Worm (Caenorhabditis elegans) whole organism, dauer: ENCODE results near the gene F46H5.11.

Experiments used
- unc-62 ChIP-seq: sonication (generic microtip); optimal IDR thresholded peaks from 2 replicates; lab custom pipeline; 2017; ENCODE audit warnings: missing biosample characterization, missing genetic modification reagents, missing genetic modification characterization

Gene F46H5.11

ce11 chrX:7271968-7272367 is at the start of gene F46H5.11:
Gene F46H5.11, minus strand, starts transcription at chrX:7272068.
- TF ChIP-seq unc-62 (GFP tag; lab: Kevin White, UChicago), result no peak

ce11 chrX:7320115-7320711 is 48.3 kb upstream of the F46H5.11 start, which contains the start of gene spp-5:
Gene spp-5, minus strand, starts transcription at chrX:7320354.
- TF ChIP-seq unc-62 (GFP tag; lab: Kevin White, UChicago), result no peak

- no peak for TF ChIP-seq unc-62 (GFP tag; lab: Kevin White, UChicago)
These were observed 46.8 kb upstream of the F46H5.11 start, which contains the start of gene spp-4 for ce11 chrX:7318639-7319038. Gene spp-4, minus strand, starts transcription at chrX:7318756.

- no peak for TF ChIP-seq unc-62 (GFP tag; lab: Kevin White, UChicago)
These were observed 44.9 kb upstream of the F46H5.11 start, which contains the start of the genes spp-2 and spp-6 for ce11 chrX:7316485-7317391. Gene spp-2, minus strand, starts transcription at chrX:7316818. Gene spp-6, plus strand, starts transcription at chrX:7317341.

- TF ChIP-seq unc-62 (GFP tag; lab: Kevin White, UChicago), result no peak
These were observed 43.5 kb upstream of the F46H5.11 start, which contains the start of gene spp-3 for ce11 chrX:7315329-7315728. Gene spp-3, minus strand, starts transcription at chrX:7315353.

- TF ChIP-seq unc-62 (GFP tag; lab: Kevin White, UChicago), result no peak
These were observed 42.7 kb upstream of the F46H5.11 start for ce11 chrX:7314564-7314963.

ce11 chrX:7313236-7313635 is 41.4 kb upstream of the F46H5.11 start:
- no peak for TF ChIP-seq unc-62 (GFP tag; lab: Kevin White, UChicago)

ce11 chrX:7311870-7312269 is 40.0 kb upstream of the F46H5.11 start:
- TF ChIP-seq unc-62 (GFP tag; lab: Kevin White, UChicago), result no peak

ce11 chrX:7309775-7310174 is 37.9 kb upstream of the F46H5.11 start, which contains the start of the genes his-38 and his-40:
Gene his-38, minus strand, starts transcription at chrX:7309875.
Gene his-40, plus strand, starts transcription at chrX:7310110.
- no peak for TF ChIP-seq unc-62 (GFP tag; lab: Kevin White, UChicago)

ce11 chrX:7306434-7306833 is 34.6 kb upstream of the F46H5.11 start:
- TF ChIP-seq unc-62 (GFP tag; lab: Kevin White, UChicago), result no peak

ce11 chrX:7305520-7306186 is 33.8 kb upstream of the F46H5.11 start, which contains the start of gene sur-5:
Gene sur-5, minus strand, starts transcription at chrX:7305570.
- TF ChIP-seq unc-62 (GFP tag; lab: Kevin White, UChicago), result no peak

- TF ChIP-seq unc-62 (GFP tag; lab: Kevin White, UChicago), result no peak
These were observed 31.2 kb upstream of the F46H5.11 start for ce11 chrX:7303115-7303514.

ce11 chrX:7298652-7299051 is 26.8 kb upstream of the F46H5.11 start, which contains the start of gene K03A1.4:
Gene K03A1.4, minus strand, starts transcription at chrX:7298752.
- TF ChIP-seq unc-62 (GFP tag; lab: Kevin White, UChicago), result no peak

- TF ChIP-seq unc-62 (GFP tag; lab: Kevin White, UChicago), result no peak
These were observed 24.4 kb upstream of the F46H5.11 start for ce11 chrX:7296310-7296709.

- no peak for TF ChIP-seq unc-62 (GFP tag; lab: Kevin White, UChicago)
These were observed 19.9 kb upstream of the F46H5.11 start, which contains the start of gene lron-7 for ce11 chrX:7291810-7292209. Gene lron-7, plus strand, starts transcription at chrX:7292132.
